Worm (Caenorhabditis elegans) whole organism, young adult: ENCODE data around the gene T01C1.4.

Experiments
- F10E7.11 ChIP-seq: sonication (generic microtip); optimal IDR thresholded peaks from 2 replicates; lab custom pipeline; 2017; ENCODE audit warnings: mild to moderate bottlenecking, missing genetic modification characterization, moderate library complexity, missing compliant biosample characterization
- F23B12.7 ChIP-seq: sonication (generic microtip); optimal IDR thresholded peaks from 2 replicates; lab custom pipeline; 2017; ENCODE audit warnings: missing genetic modification characterization, mild to moderate bottlenecking, missing compliant biosample characterization, antibody characterized with exemption, moderate library complexity; ENCODE audit not compliant: insufficient read depth
- F39B2.1 ChIP-seq: fragments of 200-800 bp; sonication (Bioruptor generic); IDR thresholded peaks from 2 replicates; pipeline ENCODE4 v1.3.6; 2022; ENCODE audit warnings: missing genetic modification reagents, missing genetic modification characterization, missing compliant biosample characterization
- F52B5.7 ChIP-seq: sonication (generic microtip); optimal IDR thresholded peaks from 2 replicates; lab custom pipeline; 2016; ENCODE audit warnings: mild to moderate bottlenecking, missing genetic modification characterization, missing compliant biosample characterization
- K11D2.4 ChIP-seq: fragments of 200-800 bp; sonication (Bioruptor generic); IDR thresholded peaks from 2 replicates; pipeline ENCODE4 v1.3.6; 2022; ENCODE audit warnings: missing genetic modification reagents, missing genetic modification characterization, missing compliant biosample characterization
- K12H6.12 ChIP-seq: fragments of 200-800 bp; sonication (Bioruptor generic); optimal IDR thresholded peaks from 2 replicates; lab custom pipeline; 2018; ENCODE audit warnings: mild to moderate bottlenecking, missing genetic modification characterization, missing compliant biosample characterization
- ama-1 ChIP-seq, 3 experiments: fragments of 150-350 bp in 1 of 3; sonication (generic microtip) in 2 of 3; optimal IDR thresholded peaks; 2 replicates each; lab custom pipeline; 2014 to 2018; ENCODE audit warnings: missing biosample characterization in 2 of 3, missing genetic modification characterization in 2 of 3, missing genetic modification reagents in 2 of 3
- aptf-2 ChIP-seq: fragments of 200-800 bp; sonication (Bioruptor generic); conservative IDR thresholded peaks from 2 replicates; pipeline ENCODE4 v1.3.6; 2022; ENCODE audit warnings: missing genetic modification reagents, missing genetic modification characterization, missing compliant biosample characterization
- attf-5 ChIP-seq: fragments of 200-800 bp; sonication (Bioruptor generic); optimal IDR thresholded peaks from 2 replicates; lab custom pipeline; 2018; ENCODE audit warnings: mild to moderate bottlenecking, missing genetic modification characterization, missing compliant biosample characterization
- cebp-1 ChIP-seq, 2 experiments: fragments of 200-800 bp in 1 of 2; sonication (Bioruptor generic) in 1 of 2; sonication (generic microtip) in 1 of 2; IDR thresholded peaks in 1 of 2; optimal IDR thresholded peaks in 1 of 2; 2 replicates each; pipeline versions ENCODE4 v1.3.6 to Lab custom; 2017 to 2022; ENCODE audit warnings: missing compliant biosample characterization in 2 of 2, missing genetic modification characterization in 2 of 2, mild to moderate bottlenecking in 1 of 2, missing genetic modification reagents in 1 of 2, moderate library complexity in 1 of 2
- ceh-27 ChIP-seq: fragments of 200-800 bp; sonication (Bioruptor generic); optimal IDR thresholded peaks from 2 replicates; lab custom pipeline; 2018; ENCODE audit warnings: mild to moderate bottlenecking, missing genetic modification characterization, moderate library complexity, missing compliant biosample characterization
- ceh-79 ChIP-seq: sonication (generic microtip); optimal IDR thresholded peaks from 2 replicates; lab custom pipeline; 2017; ENCODE audit warnings: mild to moderate bottlenecking, missing genetic modification characterization, missing compliant biosample characterization
- chd-7 ChIP-seq: sonication (generic microtip); optimal IDR thresholded peaks from 2 replicates; lab custom pipeline; 2016; ENCODE audit warnings: mild to moderate bottlenecking, missing genetic modification characterization, moderate library complexity, missing compliant biosample characterization
- die-1 ChIP-seq: sonication (generic microtip); optimal IDR thresholded peaks from 2 replicates; lab custom pipeline; 2016; ENCODE audit warnings: missing genotype, mild to moderate bottlenecking, missing genetic modification characterization, missing compliant biosample characterization
- dox-1 ChIP-seq: fragments of 200-800 bp; sonication (Bioruptor generic); IDR thresholded peaks from 2 replicates; pipeline ENCODE4 v1.3.6; 2022; ENCODE audit warnings: missing genetic modification reagents, missing genetic modification characterization, missing compliant biosample characterization
- egrh-3 ChIP-seq: fragments of 200-800 bp; sonication (Bioruptor generic); IDR thresholded peaks from 2 replicates; pipeline ENCODE4 v1.3.6; 2022; ENCODE audit warnings: missing genetic modification reagents, missing genetic modification characterization, missing compliant biosample characterization
- hmg-1.2 ChIP-seq: fragments of 200-800 bp; sonication (Bioruptor generic); IDR thresholded peaks from 2 replicates; pipeline ENCODE4 v1.3.6; 2022; ENCODE audit warnings: missing genetic modification reagents, missing genetic modification characterization, missing compliant biosample characterization
- let-607 ChIP-seq, 2 experiments: fragments of 200-800 bp in 1 of 2; sonication (Bioruptor generic) in 1 of 2; sonication (generic microtip) in 1 of 2; optimal IDR thresholded peaks; 2 replicates each; lab custom pipeline; 2016 to 2018; ENCODE audit warnings: mild to moderate bottlenecking in 2 of 2, missing compliant biosample characterization in 2 of 2, missing genetic modification characterization in 2 of 2, moderate library complexity in 2 of 2, missing genotype in 1 of 2
- lin-40 ChIP-seq: sonication (generic microtip); optimal IDR thresholded peaks from 2 replicates; lab custom pipeline; 2016; ENCODE audit warnings: missing genetic modification characterization, mild to moderate bottlenecking, missing compliant biosample characterization, missing genotype, missing genetic modification reagents
- lir-1 ChIP-seq: fragments of 200-800 bp; sonication (Bioruptor generic); conservative IDR thresholded peaks from 2 replicates; pipeline ENCODE4 v1.3.6; 2022; ENCODE audit warnings: missing genetic modification reagents, missing genetic modification characterization, missing compliant biosample characterization
- lsy-27 ChIP-seq: sonication (generic microtip); optimal IDR thresholded peaks from 2 replicates; lab custom pipeline; 2017; ENCODE audit warnings: missing genetic modification characterization, mild to moderate bottlenecking, missing compliant biosample characterization, antibody characterized with exemption, missing genotype, borderline replicate concordance; ENCODE audit not compliant: insufficient read depth
- madf-10 ChIP-seq: sonication (generic microtip); optimal IDR thresholded peaks from 2 replicates; lab custom pipeline; 2016; ENCODE audit warnings: mild to moderate bottlenecking, missing genetic modification characterization, missing compliant biosample characterization
- mcd-1 ChIP-seq: fragments of 200-800 bp; sonication (Bioruptor generic); IDR thresholded peaks from 2 replicates; pipeline ENCODE4 v1.3.6; 2022; ENCODE audit warnings: missing genetic modification reagents, missing genetic modification characterization, missing compliant biosample characterization
- mes-4 ChIP-seq: sonication (generic microtip); optimal IDR thresholded peaks from 2 replicates; lab custom pipeline; 2016; ENCODE audit warnings: missing genotype, missing genetic modification characterization, missing compliant biosample characterization
- nfya-2 ChIP-seq: fragments of 200-800 bp; sonication (Bioruptor generic); IDR thresholded peaks from 2 replicates; pipeline ENCODE4 v1.3.6; 2022; ENCODE audit warnings: missing genetic modification reagents, missing genetic modification characterization, missing compliant biosample characterization
- nhr-179 ChIP-seq: sonication (generic microtip); optimal IDR thresholded peaks from 2 replicates; lab custom pipeline; 2016; ENCODE audit warnings: mild to moderate bottlenecking, missing genetic modification characterization, missing compliant biosample characterization
- nhr-80 ChIP-seq: sonication (generic microtip); optimal IDR thresholded peaks from 2 replicates; lab custom pipeline; 2016; ENCODE audit warnings: missing genetic modification characterization, missing compliant biosample characterization
- nhr-90 ChIP-seq: sonication (generic microtip); optimal IDR thresholded peaks from 2 replicates; lab custom pipeline; 2016; ENCODE audit warnings: missing genotype, mild to moderate bottlenecking, missing genetic modification characterization, missing compliant biosample characterization
- pha-4 ChIP-seq: fragments of 150-350 bp; sonication (generic microtip); optimal IDR thresholded peaks from 2 replicates; lab custom pipeline; 2014; ENCODE audit warnings: missing biosample characterization, missing genetic modification reagents, missing genetic modification characterization
- rec-8 ChIP-seq, 2 experiments: sonication (generic microtip); optimal IDR thresholded peaks; 2 replicates each; lab custom pipeline; 2016; ENCODE audit warnings: mild to moderate bottlenecking in 2 of 2, missing genetic modification characterization in 2 of 2, missing genetic modification reagents in 2 of 2, missing genotype in 2 of 2, missing biosample characterization in 1 of 2, missing compliant biosample characterization in 1 of 2, moderate library complexity in 1 of 2
- repo-1 ChIP-seq: sonication (generic microtip); optimal IDR thresholded peaks from 2 replicates; lab custom pipeline; 2017; ENCODE audit warnings: mild to moderate bottlenecking, missing genetic modification characterization, missing compliant biosample characterization
- tbp1 ChIP-seq: fragments of 200-800 bp; sonication (Bioruptor generic); optimal IDR thresholded peaks from 2 replicates; lab custom pipeline; 2018; ENCODE audit warnings: mild to moderate bottlenecking, missing genetic modification characterization, missing compliant biosample characterization
- unc-62 ChIP-seq: fragments of 150-350 bp; optimal IDR thresholded peaks from 2 replicates; lab custom pipeline; 2014; ENCODE audit warnings: missing biosample characterization, missing genetic modification reagents, missing genetic modification characterization
- xnd-1 ChIP-seq: sonication (generic microtip); optimal IDR thresholded peaks from 2 replicates; lab custom pipeline; 2016; ENCODE audit warnings: missing genotype, missing genetic modification reagents, missing genetic modification characterization, missing compliant biosample characterization
- zfh-2 ChIP-seq: fragments of 200-800 bp; sonication (Bioruptor generic); conservative IDR thresholded peaks from 2 replicates; pipeline ENCODE4 v1.3.6; 2022; ENCODE audit warnings: missing genetic modification reagents, missing genetic modification characterization, missing compliant biosample characterization
- ztf-18 ChIP-seq: sonication (generic microtip); optimal IDR thresholded peaks from 2 replicates; lab custom pipeline; 2016; ENCODE audit warnings: missing genotype, mild to moderate bottlenecking, missing genetic modification characterization, missing compliant biosample characterization
- ztf-25 ChIP-seq: fragments of 200-800 bp; sonication (Bioruptor generic); IDR thresholded peaks from 2 replicates; pipeline ENCODE4 v1.3.6; 2022; ENCODE audit warnings: missing genetic modification reagents, missing genetic modification characterization, missing compliant biosample characterization

T01C1.4 gene

ce11 chrX:10681698-10682097 lies 35.2 kb downstream of the T01C1.4 start, which contains the start of gene phf-31:
phf-31 (plus strand) TSS chrX:10681998.
- no peak for TF ChIP-seq ceh-79 (tag; lab: Kevin White, UChicago)
- TF ChIP-seq F52B5.7 (tag; lab: Kevin White, UChicago) = no peak
- TF ChIP-seq aptf-2 (GFP tag; lab: Robert Waterston, UW) = no peak
- TF ChIP-seq nfya-2 (GFP tag; lab: Robert Waterston, UW) = no peak
- TF ChIP-seq nhr-179 (tag; lab: Kevin White, UChicago) = no peak
- TF ChIP-seq die-1 (tag; lab: Kevin White, UChicago) = no peak
- no peak for TF ChIP-seq mes-4
- TF ChIP-seq F39B2.1 = no peak
- TF ChIP-seq repo-1 (tag; lab: Kevin White, UChicago) = no peak
- TF ChIP-seq lsy-27 = no peak
- TF ChIP-seq lir-1 (GFP tag; lab: Robert Waterston, UW) = no peak
- TF ChIP-seq chd-7 (tag; lab: Kevin White, UChicago) = no peak
- TF ChIP-seq egrh-3 = no peak

ce11 chrX:10679193-10679592 lies 37.7 kb downstream of the T01C1.4 start:
- TF ChIP-seq ztf-18 (no peak), nhr-80 (tag; lab: Kevin White, UChicago) (peak; percentile 86), xnd-1 (no peak), madf-10 (tag; lab: Kevin White, UChicago) (no peak), F23B12.7 (tag; lab: Kevin White, UChicago) (peak; percentile 10), attf-5 (GFP tag; lab: Kevin White, UChicago) (peak; percentile 42), K12H6.12 (peak; percentile 20), cebp-1 (GFP tag; IDR thresholded peaks at IDR 0.05; lab: Robert Waterston, UW) (no peak), cebp-1 (tag; optimal IDR thresholded peaks at IDR 0.05; lab: Kevin White, UChicago) (peak; percentile 54), pha-4 (tag; lab: Kevin White, UChicago) (peak; percentile 27), tbp1 (GFP tag; lab: Kevin White, UChicago) (peak; percentile 24), ztf-25 (no peak), lin-40 (tag; lab: Kevin White, UChicago) (no peak), dox-1 (peak; percentile 64; the same call in 1 of the 2 replicates), nhr-90 (tag; lab: Kevin White, UChicago) (peak; percentile 2), let-607 (tag; optimal IDR thresholded peaks at IDR 0.05; lab: Kevin White, UChicago) (peak; percentile 86 to 87), K11D2.4 (GFP tag; lab: Robert Waterston, UW) (0 out of 2 replicates have a peak, but pooled peaks have one; percentile 23), rec-8 (tag; optimal IDR thresholded peaks at IDR 0.05; lab: Kevin White, UChicago) (no peak)

ce11 chrX:10678081-10678736 lies 38.7 kb downstream of the T01C1.4 start:
- no peak for TF ChIP-seq ztf-25
- peak; percentile 35 for TF ChIP-seq attf-5 (GFP tag; lab: Kevin White, UChicago)
- no peak for TF ChIP-seq hmg-1.2
- peak; percentile 19; the same call in 1 of the 2 replicates for TF ChIP-seq K11D2.4 (GFP tag; lab: Robert Waterston, UW)
- TF ChIP-seq cebp-1 (GFP tag; IDR thresholded peaks at IDR 0.05; lab: Robert Waterston, UW) = peak; percentile 96
- TF ChIP-seq cebp-1 (tag; optimal IDR thresholded peaks at IDR 0.05; lab: Kevin White, UChicago) = peak; percentile 97
- peak; percentile 85 for TF ChIP-seq unc-62 (GFP tag; lab: Kevin White, UChicago)
- no peak for TF ChIP-seq F10E7.11 (tag; lab: Kevin White, UChicago)
- peak; percentile 31 for TF ChIP-seq ceh-27
- 0 out of 2 replicates have a peak, but pooled peaks have one; percentile 14 for TF ChIP-seq zfh-2 (GFP tag; lab: Robert Waterston, UW)
- TF ChIP-seq ama-1 (optimal IDR thresholded peaks at IDR 0.05; lab: Kevin White, UChicago) = peak; percentile 70
- TF ChIP-seq ama-1 (GFP tag; optimal IDR thresholded peaks at IDR 0.05; lab: Kevin White, UChicago) = no peak
- 0 out of 2 replicates have a peak, but pooled peaks have one; percentile 16 for TF ChIP-seq mcd-1 (GFP tag; lab: Robert Waterston, UW)
- TF ChIP-seq, all 124 proteins: peak for 8
